Worm (Caenorhabditis elegans) whole organism, young adult: Measurements from ENCODE around the gene C05D9.4.

Experiments used
- B0035.1 ChIP-seq: sonication (generic microtip); optimal IDR thresholded peaks from 2 replicates; lab custom pipeline; 2016; ENCODE audit warnings: missing genetic modification characterization, mild to moderate bottlenecking, missing compliant biosample characterization, missing genotype, missing genetic modification reagents
- B0261.1 ChIP-seq: sonication (generic microtip); optimal IDR thresholded peaks from 2 replicates; lab custom pipeline; 2016; ENCODE audit warnings: mild to moderate bottlenecking, missing genetic modification characterization, moderate library complexity, missing compliant biosample characterization
- F22D6.2 ChIP-seq: sonication (generic microtip); optimal IDR thresholded peaks from 2 replicates; lab custom pipeline; 2016; ENCODE audit warnings: mild to moderate bottlenecking, missing genetic modification characterization, missing compliant biosample characterization
- F23B12.7 ChIP-seq: sonication (generic microtip); optimal IDR thresholded peaks from 2 replicates; lab custom pipeline; 2017; ENCODE audit warnings: missing genetic modification characterization, mild to moderate bottlenecking, missing compliant biosample characterization, antibody characterized with exemption, moderate library complexity; ENCODE audit not compliant: insufficient read depth
- F33H1.4 ChIP-seq: fragments of 200-800 bp; sonication (Bioruptor generic); IDR thresholded peaks from 2 replicates; pipeline ENCODE4 v1.3.6; 2022; ENCODE audit warnings: missing genetic modification reagents, missing genetic modification characterization, missing compliant biosample characterization
- F49E8.2 ChIP-seq: sonication (generic microtip); optimal IDR thresholded peaks from 3 replicates; lab custom pipeline; 2017; ENCODE audit warnings: missing genetic modification characterization, mild to moderate bottlenecking, missing compliant biosample characterization, antibody characterized with exemption, moderate library complexity; ENCODE audit not compliant: insufficient read depth
- F52B5.7 ChIP-seq: sonication (generic microtip); optimal IDR thresholded peaks from 2 replicates; lab custom pipeline; 2016; ENCODE audit warnings: mild to moderate bottlenecking, missing genetic modification characterization, missing compliant biosample characterization
- F55B11.4 ChIP-seq: sonication (generic microtip); optimal IDR thresholded peaks from 2 replicates; lab custom pipeline; 2016; ENCODE audit warnings: missing compliant biosample characterization, missing genetic modification characterization, borderline replicate concordance; ENCODE audit not compliant: insufficient read depth
- K11D2.4 ChIP-seq: fragments of 200-800 bp; sonication (Bioruptor generic); IDR thresholded peaks from 2 replicates; pipeline ENCODE4 v1.3.6; 2022; ENCODE audit warnings: missing genetic modification reagents, missing genetic modification characterization, missing compliant biosample characterization
- K12H6.12 ChIP-seq: fragments of 200-800 bp; sonication (Bioruptor generic); optimal IDR thresholded peaks from 2 replicates; lab custom pipeline; 2018; ENCODE audit warnings: mild to moderate bottlenecking, missing genetic modification characterization, missing compliant biosample characterization
- T26A5.8 ChIP-seq: sonication (generic microtip); optimal IDR thresholded peaks from 2 replicates; lab custom pipeline; 2016; ENCODE audit warnings: missing genetic modification characterization, missing compliant biosample characterization
- Y53G8AR.9 ChIP-seq: fragments of 200-800 bp; sonication (Bioruptor generic); conservative IDR thresholded peaks from 2 replicates; pipeline ENCODE4 v1.3.6; 2022; ENCODE audit warnings: missing genetic modification reagents, missing genetic modification characterization, missing compliant biosample characterization
- Y95B8A.8 ChIP-seq: fragments of 200-800 bp; sonication (Bioruptor generic); IDR thresholded peaks from 2 replicates; pipeline ENCODE4 v1.3.6; 2022; ENCODE audit warnings: missing genetic modification reagents, missing genetic modification characterization, missing compliant biosample characterization
- atf-7 ChIP-seq: sonication (generic microtip); optimal IDR thresholded peaks from 2 replicates; lab custom pipeline; 2017; ENCODE audit warnings: mild to moderate bottlenecking, missing genetic modification characterization, missing compliant biosample characterization
- bed-1 ChIP-seq: fragments of 200-800 bp; sonication (Bioruptor generic); IDR thresholded peaks from 2 replicates; pipeline ENCODE4 v1.3.6; 2022; ENCODE audit warnings: missing genetic modification reagents, missing genetic modification characterization, missing compliant biosample characterization
- bed-2 ChIP-seq: fragments of 200-800 bp; sonication (Bioruptor generic); IDR thresholded peaks from 2 replicates; pipeline ENCODE4 v1.3.6; 2022; ENCODE audit warnings: missing genetic modification reagents, missing genetic modification characterization, missing compliant biosample characterization
- ceh-79 ChIP-seq: sonication (generic microtip); optimal IDR thresholded peaks from 2 replicates; lab custom pipeline; 2017; ENCODE audit warnings: mild to moderate bottlenecking, missing genetic modification characterization, missing compliant biosample characterization
- ceh-91 ChIP-seq: fragments of 200-800 bp; sonication (Bioruptor generic); IDR thresholded peaks from 2 replicates; pipeline ENCODE4 v1.3.6; 2022; ENCODE audit warnings: missing genetic modification reagents, missing genetic modification characterization, missing compliant biosample characterization
- chd-7 ChIP-seq: sonication (generic microtip); optimal IDR thresholded peaks from 2 replicates; lab custom pipeline; 2016; ENCODE audit warnings: mild to moderate bottlenecking, missing genetic modification characterization, moderate library complexity, missing compliant biosample characterization
- dox-1 ChIP-seq: fragments of 200-800 bp; sonication (Bioruptor generic); IDR thresholded peaks from 2 replicates; pipeline ENCODE4 v1.3.6; 2022; ENCODE audit warnings: missing genetic modification reagents, missing genetic modification characterization, missing compliant biosample characterization
- dpff-1 ChIP-seq: sonication (generic microtip); optimal IDR thresholded peaks from 2 replicates; lab custom pipeline; 2017; ENCODE audit warnings: mild to moderate bottlenecking, missing genetic modification characterization, missing compliant biosample characterization
- egl-44 ChIP-seq: fragments of 200-800 bp; sonication (Bioruptor generic); IDR thresholded peaks from 2 replicates; pipeline ENCODE4 v1.3.6; 2022; ENCODE audit warnings: missing genetic modification reagents, missing genetic modification characterization, missing compliant biosample characterization
- ekl-4 ChIP-seq: fragments of 200-800 bp; sonication (Bioruptor generic); IDR thresholded peaks from 2 replicates; pipeline ENCODE4 v1.3.6; 2022; ENCODE audit warnings: missing genetic modification reagents, missing genetic modification characterization, missing compliant biosample characterization
- ets-4 ChIP-seq: fragments of 200-800 bp; sonication (Bioruptor generic); optimal IDR thresholded peaks from 2 replicates; lab custom pipeline; 2018; ENCODE audit warnings: mild to moderate bottlenecking, missing genetic modification characterization, missing compliant biosample characterization
- him-1 ChIP-seq: sonication (generic microtip); optimal IDR thresholded peaks from 2 replicates; lab custom pipeline; 2016; ENCODE audit warnings: missing genotype, missing genetic modification reagents, missing genetic modification characterization, missing compliant biosample characterization
- lin-26 ChIP-seq: fragments of 200-800 bp; sonication (Bioruptor generic); IDR thresholded peaks from 2 replicates; pipeline ENCODE4 v1.3.6; 2022; ENCODE audit warnings: missing genetic modification reagents, missing genetic modification characterization, missing compliant biosample characterization
- lin-35 ChIP-seq, 3 experiments: fragments of 150-350 bp in 2 of 3; sonication (generic microtip) in 1 of 3; optimal IDR thresholded peaks; 2 replicates each; lab custom pipeline; 2014 to 2018; ENCODE audit warnings: missing biosample characterization in 3 of 3, missing genetic modification characterization in 3 of 3, missing genetic modification reagents in 3 of 3
- lin-40 ChIP-seq: sonication (generic microtip); optimal IDR thresholded peaks from 2 replicates; lab custom pipeline; 2016; ENCODE audit warnings: missing genetic modification characterization, mild to moderate bottlenecking, missing compliant biosample characterization, missing genotype, missing genetic modification reagents
- lin-54 ChIP-seq: fragments of 200-800 bp; sonication (Bioruptor generic); optimal IDR thresholded peaks from 2 replicates; lab custom pipeline; 2018; ENCODE audit warnings: mild to moderate bottlenecking, missing genetic modification characterization, missing compliant biosample characterization
- madf-10 ChIP-seq: sonication (generic microtip); optimal IDR thresholded peaks from 2 replicates; lab custom pipeline; 2016; ENCODE audit warnings: mild to moderate bottlenecking, missing genetic modification characterization, missing compliant biosample characterization
- madf-3 ChIP-seq: fragments of 200-800 bp; sonication (Bioruptor generic); IDR thresholded peaks from 2 replicates; pipeline ENCODE4 v1.3.6; 2022; ENCODE audit warnings: missing genetic modification reagents, missing genetic modification characterization, missing compliant biosample characterization
- mcd-1 ChIP-seq: fragments of 200-800 bp; sonication (Bioruptor generic); IDR thresholded peaks from 2 replicates; pipeline ENCODE4 v1.3.6; 2022; ENCODE audit warnings: missing genetic modification reagents, missing genetic modification characterization, missing compliant biosample characterization
- mel-28 ChIP-seq: sonication (generic microtip); optimal IDR thresholded peaks from 2 replicates; lab custom pipeline; 2016; ENCODE audit warnings: borderline replicate concordance, mild to moderate bottlenecking, missing genetic modification characterization, missing compliant biosample characterization
- nfyb-1 ChIP-seq: fragments of 200-800 bp; sonication (Bioruptor generic); IDR thresholded peaks from 2 replicates; pipeline ENCODE4 v1.3.6; 2022; ENCODE audit warnings: missing genetic modification reagents, missing genetic modification characterization, missing compliant biosample characterization
- nhr-120 ChIP-seq: fragments of 200-800 bp; sonication (Bioruptor generic); IDR thresholded peaks from 2 replicates; pipeline ENCODE4 v1.3.6; 2022; ENCODE audit warnings: missing genetic modification characterization, missing compliant biosample characterization
- nhr-80 ChIP-seq: sonication (generic microtip); optimal IDR thresholded peaks from 2 replicates; lab custom pipeline; 2016; ENCODE audit warnings: missing genetic modification characterization, missing compliant biosample characterization
- pbrm-1 ChIP-seq: fragments of 200-800 bp; sonication (Bioruptor generic); IDR thresholded peaks from 2 replicates; pipeline ENCODE4 v1.3.6; 2022; ENCODE audit warnings: missing genetic modification reagents, missing genetic modification characterization, missing compliant biosample characterization
- rcor-1 ChIP-seq: fragments of 200-800 bp; sonication (Bioruptor generic); IDR thresholded peaks from 2 replicates; pipeline ENCODE4 v1.3.6; 2022; ENCODE audit warnings: missing genetic modification reagents, missing genetic modification characterization, missing compliant biosample characterization
- repo-1 ChIP-seq: sonication (generic microtip); optimal IDR thresholded peaks from 2 replicates; lab custom pipeline; 2017; ENCODE audit warnings: mild to moderate bottlenecking, missing genetic modification characterization, missing compliant biosample characterization
- sdz-38 ChIP-seq: sonication (generic microtip); optimal IDR thresholded peaks from 2 replicates; lab custom pipeline; 2016; ENCODE audit warnings: missing genotype, missing genetic modification characterization, missing compliant biosample characterization
- snpc-4 ChIP-seq, 5 experiments: fragments of 150-350 bp in 1 of 5; sonication (generic microtip) in 4 of 5; optimal IDR thresholded peaks; 2 replicates each; lab custom pipeline; 2014 to 2018; ENCODE audit warnings: missing genetic modification characterization in 5 of 5, missing biosample characterization in 3 of 5, antibody characterized with exemption in 2 of 5, mild to moderate bottlenecking in 2 of 5, missing compliant biosample characterization in 2 of 5, missing genotype in 2 of 5, moderate library complexity in 2 of 5, missing genetic modification reagents in 1 of 5
- somi-1 ChIP-seq: fragments of 200-800 bp; sonication (Bioruptor generic); optimal IDR thresholded peaks from 2 replicates; lab custom pipeline; 2018; ENCODE audit warnings: mild to moderate bottlenecking, missing genetic modification characterization, missing compliant biosample characterization
- zfh-2 ChIP-seq: fragments of 200-800 bp; sonication (Bioruptor generic); conservative IDR thresholded peaks from 2 replicates; pipeline ENCODE4 v1.3.6; 2022; ENCODE audit warnings: missing genetic modification reagents, missing genetic modification characterization, missing compliant biosample characterization
- ztf-18 ChIP-seq: sonication (generic microtip); optimal IDR thresholded peaks from 2 replicates; lab custom pipeline; 2016; ENCODE audit warnings: missing genotype, mild to moderate bottlenecking, missing genetic modification characterization, missing compliant biosample characterization
- ztf-26 ChIP-seq: sonication (generic microtip); optimal IDR thresholded peaks from 2 replicates; lab custom pipeline; 2017; ENCODE audit warnings: missing genetic modification characterization, missing compliant biosample characterization
- ztf-3 ChIP-seq: fragments of 200-800 bp; sonication (Bioruptor generic); optimal IDR thresholded peaks from 2 replicates; lab custom pipeline; 2018; ENCODE audit warnings: mild to moderate bottlenecking, missing genetic modification characterization, missing compliant biosample characterization

Gene C05D9.4

ce11 chrX:1089676-1090075, 18.2 kb upstream of the C05D9.4 start (continued):
- TF ChIP-seq somi-1 (GFP tag; lab: Kevin White, UChicago), result no peak

ce11 chrX:1093154-1093553, 14.7 kb upstream of the C05D9.4 start:
- TF ChIP-seq lin-40 (tag; lab: Kevin White, UChicago) (peak; percentile 92), bed-1 (no peak), lin-26 (GFP tag; lab: Robert Waterston, UW) (peak; percentile 61; the same call in 1 of the 2 replicates), ztf-26 (peak; percentile 77), ztf-3 (GFP tag; lab: Kevin White, UChicago) (no peak), K12H6.12 (tag; lab: Kevin White, UChicago) (peak; percentile 95), egl-44 (peak; percentile 82), Y53G8AR.9 (GFP tag; lab: Robert Waterston, UW) (peak; percentile 54; the same call in 1 of the 2 replicates), zfh-2 (GFP tag; lab: Robert Waterston, UW) (peak; percentile 86), B0035.1 (tag; lab: Kevin White, UChicago) (peak; percentile 18), ceh-79 (tag; lab: Kevin White, UChicago) (peak; percentile 60), sdz-38 (no peak), ekl-4 (GFP tag; lab: Robert Waterston, UW) (peak; percentile 67), dox-1 (GFP tag; lab: Robert Waterston, UW) (peak; percentile 81), rcor-1 (GFP tag; lab: Robert Waterston, UW) (peak; percentile 79), somi-1 (GFP tag; lab: Kevin White, UChicago) (peak; percentile 94), nfyb-1 (GFP tag; lab: Robert Waterston, UW) (peak; percentile 84), ets-4 (no peak), F22D6.2 (tag; lab: Kevin White, UChicago) (peak; percentile 28), chd-7 (tag; lab: Kevin White, UChicago) (peak; percentile 82), nhr-120 (GFP tag; lab: Robert Waterston, UW) (no peak), F23B12.7 (tag; lab: Kevin White, UChicago) (peak; percentile 64), dpff-1 (no peak), madf-10 (tag; lab: Kevin White, UChicago) (peak; percentile 84), ztf-18 (tag; lab: Kevin White, UChicago) (peak; percentile 43), nhr-80 (tag; lab: Kevin White, UChicago) (peak; percentile 95), Y95B8A.8 (GFP tag; lab: Robert Waterston, UW) (no peak), bed-2 (peak; percentile 48; the same call in 1 of the 2 replicates), ceh-91 (GFP tag; lab: Robert Waterston, UW) (no peak), lin-54 (GFP tag; lab: Kevin White, UChicago) (peak; percentile 46), lin-35 (GFP tag; optimal IDR thresholded peaks at IDR 0.05; lab: Kevin White, UChicago) (peak in 1 of 3 experiments; percentile 82), T26A5.8 (no peak), snpc-4 (GFP tag; optimal IDR thresholded peaks at IDR 0.05; lab: Kevin White, UChicago) (peak; percentile 25), snpc-4 (tag; optimal IDR thresholded peaks at IDR 0.05; lab: Kevin White, UChicago) (peak in 2 of 4 experiments; percentile 48 to 62), pbrm-1 (GFP tag; lab: Robert Waterston, UW) (peak; percentile 83), mel-28 (tag; lab: Kevin White, UChicago) (no peak), K11D2.4 (GFP tag; lab: Robert Waterston, UW) (peak; percentile 86), repo-1 (tag; lab: Kevin White, UChicago) (peak; percentile 43), F33H1.4 (no peak), him-1 (no peak), F52B5.7 (no peak), mcd-1 (peak; percentile 49; the same call in 1 of the 2 replicates), madf-3 (GFP tag; lab: Robert Waterston, UW) (no peak), B0261.1 (tag; lab: Kevin White, UChicago) (peak; percentile 8), F55B11.4 (tag; lab: Kevin White, UChicago) (no peak), atf-7 (peak; percentile 92), F49E8.2 (tag; lab: Kevin White, UChicago) (no peak)
